Fruit fly (Drosophila melanogaster) Kc167 (cell line): ENCODE results near the gene sgg.

Experiments used
- Myc ChIP-seq: fragments of >200 bp; optimal IDR thresholded peaks from 2 replicates; lab custom pipeline; 2017; ENCODE audit warnings: missing external identifiers
- Sin3A ChIP-seq: fragments of >200 bp; optimal IDR thresholded peaks from 2 replicates; lab custom pipeline; 2018; ENCODE audit warnings: missing external identifiers
- h ChIP-seq: fragments of >200 bp; optimal IDR thresholded peaks from 3 replicates; lab custom pipeline; 2018; ENCODE audit warnings: missing external identifiers
- insv ChIP-seq: fragments of >200 bp; optimal IDR thresholded peaks from 3 replicates; lab custom pipeline; 2018; ENCODE audit warnings: missing external identifiers
- psq ChIP-seq: fragments of >200 bp; optimal IDR thresholded peaks from 2 replicates; lab custom pipeline; 2017; ENCODE audit warnings: missing external identifiers
- ttk ChIP-seq: sonication (Bioruptor generic); optimal IDR thresholded peaks from 2 replicates; lab custom pipeline; 2017; ENCODE audit warnings: missing external identifiers

sgg gene

DNA sequence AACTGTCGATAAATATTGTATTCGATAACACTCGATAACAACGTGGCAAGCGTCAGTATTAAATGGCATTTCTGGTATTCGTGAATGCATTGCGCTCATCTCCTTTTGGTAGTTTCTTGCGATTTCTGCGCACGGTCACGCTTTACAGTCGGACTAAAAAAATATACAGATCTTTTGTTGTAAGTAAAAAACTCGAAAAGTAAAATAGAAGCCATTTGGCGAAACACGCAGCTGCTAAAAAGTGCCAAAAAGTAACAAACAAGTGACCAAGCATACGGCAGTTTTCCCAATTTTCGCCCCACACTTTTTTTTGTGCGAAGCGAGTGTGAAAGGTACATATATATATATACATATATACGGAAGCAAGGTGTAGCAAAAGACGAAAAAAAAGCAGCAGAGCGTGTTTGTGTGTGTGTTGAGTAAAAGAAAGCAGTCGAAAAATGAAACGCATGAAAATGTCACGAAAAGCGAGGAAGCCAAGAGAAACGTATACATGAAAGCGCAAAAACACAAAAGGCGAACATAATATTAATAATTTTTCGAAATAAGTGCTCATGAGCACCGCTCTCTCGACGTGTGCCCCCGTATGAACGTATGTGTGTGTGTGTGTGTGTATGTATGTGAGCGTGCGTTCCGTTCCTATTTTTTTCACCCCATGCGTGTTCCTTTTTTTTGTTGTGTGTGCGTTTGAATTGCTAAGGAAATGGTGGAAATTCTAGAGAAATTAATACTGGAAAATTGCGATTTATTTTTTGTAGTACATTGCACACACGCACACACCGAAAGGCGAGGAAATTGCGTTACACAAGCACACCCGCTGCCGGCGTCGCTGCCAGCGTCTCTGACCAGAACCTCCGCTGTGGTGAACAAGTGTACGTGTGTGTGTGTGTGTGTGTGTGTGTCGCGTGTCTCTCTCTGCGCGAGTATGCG, at the start of gene sgg:
TSS of gene sgg (plus strand) at position 106 of the 930 bp plus-strand sequence.
- TF ChIP-seq Myc (no peak), psq (lab: Kevin White, UChicago) (peak; percentile 40)

DNA sequence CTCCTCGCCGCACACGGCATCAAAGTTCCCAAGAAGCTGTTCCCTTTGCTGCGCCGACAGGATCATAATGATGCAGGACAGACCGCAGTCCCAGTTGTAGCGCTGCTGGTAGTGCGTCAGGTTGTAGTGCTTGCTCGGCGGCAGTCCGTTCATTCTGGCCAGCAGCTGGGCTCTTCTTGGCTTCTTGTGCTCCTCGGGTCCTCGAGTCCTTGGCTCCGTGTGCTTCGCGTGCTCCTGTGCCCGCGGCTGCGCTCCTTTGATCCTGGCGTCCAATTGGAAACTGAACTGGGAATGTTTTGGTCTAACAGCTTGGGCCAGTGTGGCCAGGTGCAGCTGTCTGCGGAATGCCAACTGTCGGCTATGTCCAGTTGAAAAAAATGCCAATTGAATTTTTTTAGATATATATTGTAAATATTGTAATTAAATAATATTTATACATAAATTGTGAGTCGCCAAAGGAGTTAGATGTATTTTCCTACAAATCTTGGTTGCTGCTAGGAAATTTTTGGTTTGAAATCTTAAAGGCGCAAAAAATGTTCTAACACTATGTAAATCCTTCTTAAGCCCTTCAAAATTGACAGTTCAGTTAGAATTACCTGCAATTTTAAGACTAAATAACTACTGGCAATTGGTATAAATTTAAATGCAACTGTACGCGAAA, 48.6 kb upstream of the sgg start, which contains the start of gene CG13760:
TSS of gene CG13760 (minus strand) at position 645 of the 661 bp plus-strand sequence.
- TF ChIP-seq insv: no peak
- TF ChIP-seq ttk (lab: Kevin White, UChicago): no peak
- TF ChIP-seq psq (lab: Kevin White, UChicago): no peak
- TF ChIP-seq h (lab: Kevin White, UChicago): no peak
- TF ChIP-seq Sin3A (lab: Kevin White, UChicago): no peak
- no peak for TF ChIP-seq Myc

DNA sequence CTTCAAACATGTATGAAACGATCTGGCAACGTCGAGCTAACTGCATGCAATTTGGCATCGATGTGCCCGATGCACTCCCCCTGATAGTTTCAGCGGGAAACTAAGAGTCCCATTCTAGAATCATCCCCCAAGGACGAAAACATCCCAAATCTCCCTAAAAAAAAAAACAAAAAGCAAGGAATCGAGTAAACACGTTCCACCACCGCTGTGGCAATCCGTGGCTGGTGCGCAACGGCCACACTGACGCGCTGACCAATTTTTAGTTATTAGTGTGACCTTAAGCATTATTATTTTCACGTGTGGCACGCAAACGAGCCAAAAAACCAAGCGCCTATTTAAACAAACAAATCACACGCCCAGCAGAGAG, 48.1 kb upstream of the sgg start, which contains the start of gene wds:
TSS of gene wds (plus strand) at position 265 of the 367 bp plus-strand sequence.
- TF ChIP-seq Sin3A (lab: Kevin White, UChicago) (no peak), Myc (no peak), psq (lab: Kevin White, UChicago) (no peak), ttk (lab: Kevin White, UChicago) (no peak), h (lab: Kevin White, UChicago) (no peak)

- no peak for TF ChIP-seq ttk (lab: Kevin White, UChicago)
- TF ChIP-seq insv: no peak
- no peak for TF ChIP-seq Myc
- no peak for TF ChIP-seq psq (lab: Kevin White, UChicago)
Observed at dm6 chrX:2588415-2589411, 45.0 kb upstream of the sgg start, which contains the start of gene egh. Gene egh (plus strand): TSS chrX:2588503.

- TF ChIP-seq Myc: no peak
- TF ChIP-seq insv: no peak
- no peak for TF ChIP-seq ttk (lab: Kevin White, UChicago)
- no peak for TF ChIP-seq Sin3A (lab: Kevin White, UChicago)
- no peak for TF ChIP-seq h (lab: Kevin White, UChicago)
Observed at dm6 chrX:2589446-2590038, 44.2 kb upstream of the sgg start.

DNA sequence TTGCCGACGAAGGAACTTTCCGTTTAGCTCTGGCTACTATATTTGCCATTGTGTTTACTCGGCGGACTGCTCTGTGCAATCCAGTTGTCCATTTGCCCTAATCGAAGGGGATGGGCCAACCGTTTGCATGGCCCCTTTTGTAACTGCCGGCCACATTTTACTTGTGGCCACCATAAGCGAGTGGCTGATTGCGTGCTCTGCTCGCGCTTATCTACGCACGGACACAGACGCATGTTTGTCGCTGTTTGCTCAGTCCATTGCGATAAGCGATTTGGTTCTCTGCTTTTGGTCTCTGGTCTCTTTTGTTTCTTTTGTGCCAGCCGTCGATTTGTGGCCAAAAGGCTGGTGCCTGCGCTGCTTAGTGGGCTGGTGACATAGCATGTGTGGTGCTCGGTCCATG, 43.1 kb upstream of the sgg start:
- TF ChIP-seq h (lab: Kevin White, UChicago) (no peak), insv (no peak), Sin3A (lab: Kevin White, UChicago) (no peak), psq (lab: Kevin White, UChicago) (no peak), Myc (no peak), ttk (lab: Kevin White, UChicago) (no peak)

DNA sequence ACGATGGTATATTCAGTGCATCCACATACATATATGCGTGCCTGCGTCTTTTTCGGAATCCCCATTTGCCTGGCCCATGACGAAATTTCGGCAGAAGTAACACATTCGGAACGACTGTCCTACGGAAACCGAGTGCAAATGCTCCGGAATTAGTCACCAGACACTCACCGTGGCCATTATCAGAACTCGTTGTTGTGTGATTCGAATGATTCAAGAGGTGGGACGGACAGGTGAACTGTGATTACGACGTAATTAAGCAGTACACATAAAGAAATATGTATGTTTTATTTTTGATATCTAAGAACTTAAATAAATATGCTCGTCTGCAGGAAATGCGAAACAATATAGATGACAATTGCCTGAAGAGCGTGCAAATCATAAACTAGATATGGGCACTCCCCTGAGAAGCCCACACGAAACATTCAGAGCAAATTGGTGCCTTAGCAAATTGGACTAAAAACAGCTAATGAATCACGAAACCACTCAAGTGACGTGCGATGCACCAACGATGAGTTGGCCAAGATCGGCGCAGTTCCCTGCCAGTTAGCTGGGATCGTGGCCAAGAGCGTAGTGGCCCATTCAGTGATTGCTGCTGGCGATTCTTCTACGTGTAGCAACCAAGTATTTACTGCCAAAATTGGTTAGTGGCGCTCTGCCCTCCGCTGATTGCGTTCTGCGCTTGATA, 42.3 kb upstream of the sgg start:
- TF ChIP-seq ttk (lab: Kevin White, UChicago) (no peak), insv (no peak), Sin3A (lab: Kevin White, UChicago) (no peak), Myc (no peak)

DNA sequence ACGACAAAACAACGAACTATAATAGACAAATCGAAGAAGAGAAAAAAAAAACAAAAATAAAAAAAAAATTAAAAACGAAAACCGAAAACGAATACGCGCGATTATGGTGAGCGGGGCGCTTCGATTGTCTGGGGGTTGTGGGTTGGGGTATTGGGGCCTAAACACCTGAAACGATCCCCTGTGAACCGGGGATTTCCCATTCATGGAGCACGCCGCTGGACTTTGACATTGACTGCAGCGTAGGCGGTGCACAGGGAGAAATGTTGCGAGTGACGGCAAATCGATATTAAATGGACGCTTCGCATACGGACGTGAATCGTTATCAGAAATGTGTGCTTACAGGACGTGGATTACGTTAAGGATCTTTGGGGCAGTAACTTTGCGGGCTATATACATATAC, 41.5 kb upstream of the sgg start:
- TF ChIP-seq insv (no peak), h (lab: Kevin White, UChicago) (no peak), ttk (lab: Kevin White, UChicago) (no peak), Sin3A (lab: Kevin White, UChicago) (no peak), psq (lab: Kevin White, UChicago) (no peak), Myc (no peak)

DNA sequence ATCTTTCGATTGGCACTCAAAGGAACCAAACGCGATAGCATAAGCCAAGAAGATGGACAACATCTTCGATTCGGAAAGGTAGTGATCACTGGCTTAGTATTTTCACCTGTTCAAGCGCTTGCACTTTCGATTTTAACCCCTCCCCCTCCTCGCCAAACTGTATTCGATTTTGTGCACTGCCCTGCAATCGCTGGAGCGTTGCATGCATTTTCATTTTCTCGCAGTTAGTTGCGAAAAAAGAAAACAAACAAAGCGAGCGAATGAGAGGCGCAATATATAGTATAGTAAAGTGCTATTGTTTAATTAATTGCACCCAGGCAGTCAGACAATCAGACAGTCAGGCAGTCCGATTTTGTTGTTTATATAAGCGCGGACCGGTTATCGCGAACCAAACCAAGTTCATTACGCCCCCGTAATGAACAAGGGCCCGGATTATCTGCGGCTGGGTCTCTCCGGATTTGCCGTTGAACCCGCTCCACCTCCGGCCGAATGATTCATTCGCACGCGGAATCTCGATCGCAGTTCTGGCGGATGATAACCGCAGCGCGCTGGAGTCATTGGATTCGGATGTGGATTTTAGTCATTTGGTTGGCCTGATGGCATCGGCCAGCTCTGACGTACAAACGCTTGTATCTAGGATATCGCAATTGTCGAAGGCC, 40.5 kb upstream of the sgg start:
- TF ChIP-seq psq (lab: Kevin White, UChicago): no peak
- TF ChIP-seq Sin3A (lab: Kevin White, UChicago): no peak
- TF ChIP-seq h (lab: Kevin White, UChicago): no peak
- TF ChIP-seq ttk (lab: Kevin White, UChicago): no peak
- no peak for TF ChIP-seq Myc

- no peak for TF ChIP-seq psq (lab: Kevin White, UChicago)
- TF ChIP-seq h (lab: Kevin White, UChicago): no peak
- TF ChIP-seq Myc: no peak
- TF ChIP-seq Sin3A (lab: Kevin White, UChicago): no peak
- no peak for TF ChIP-seq insv
- TF ChIP-seq ttk (lab: Kevin White, UChicago): no peak
Observed at dm6 chrX:2593753-2594096, 40.0 kb upstream of the sgg start.
